Worm (Caenorhabditis elegans) whole organism, early embryonic: ENCODE measurements around the gene slc-25A26.

Experiments used
- F13C5.2 ChIP-seq: sonication (generic microtip); optimal IDR thresholded peaks from 2 replicates; lab custom pipeline; 2017; ENCODE audit warnings: mild to moderate bottlenecking, missing genetic modification characterization, inconsistent platforms, missing compliant biosample characterization
- ama-1 ChIP-seq: fragments of 150-350 bp; optimal IDR thresholded peaks from 2 replicates; lab custom pipeline; 2014
- ceh-13 ChIP-seq: fragments of 200-800 bp; sonication (Bioruptor generic); optimal IDR thresholded peaks from 2 replicates; lab custom pipeline; 2018; ENCODE audit warnings: mild to moderate bottlenecking, missing genetic modification characterization, missing compliant biosample characterization
- ceh-36 ChIP-seq: sonication (generic microtip); optimal IDR thresholded peaks from 2 replicates; lab custom pipeline; 2016; ENCODE audit warnings: missing genetic modification characterization, inconsistent platforms, missing compliant biosample characterization
- ets-7 ChIP-seq: sonication (generic microtip); optimal IDR thresholded peaks from 2 replicates; lab custom pipeline; 2016; ENCODE audit warnings: missing genotype, missing genetic modification characterization, missing compliant biosample characterization
- hmg-4 ChIP-seq: fragments of 200-800 bp; sonication (Bioruptor generic); optimal IDR thresholded peaks from 2 replicates; lab custom pipeline; 2018; ENCODE audit warnings: mild to moderate bottlenecking, missing genetic modification characterization, missing compliant biosample characterization
- hnd-1 ChIP-seq: sonication (generic microtip); optimal IDR thresholded peaks from 2 replicates; lab custom pipeline; 2016; ENCODE audit warnings: missing genetic modification characterization, missing compliant biosample characterization
- pes-1 ChIP-seq: fragments of 200-800 bp; sonication (Bioruptor generic); IDR thresholded peaks from 2 replicates; pipeline ENCODE4 v1.3.6; 2022; ENCODE audit warnings: missing genetic modification reagents, missing genetic modification characterization, missing compliant biosample characterization
- scrt-1 ChIP-seq: fragments of 200-800 bp; sonication (Bioruptor generic); IDR thresholded peaks from 2 replicates; pipeline ENCODE4 v1.3.6; 2022; ENCODE audit warnings: missing genetic modification characterization, missing compliant biosample characterization
- tra-4 ChIP-seq: sonication (generic microtip); optimal IDR thresholded peaks from 2 replicates; lab custom pipeline; 2017; ENCODE audit warnings: missing genetic modification characterization, missing compliant biosample characterization

- no peak for TF ChIP-seq tra-4 (tag; lab: Kevin White, UChicago)
- no peak for TF ChIP-seq ceh-36
- no peak for TF ChIP-seq hnd-1
- no peak for TF ChIP-seq ama-1
- no peak for TF ChIP-seq ceh-13
- TF ChIP-seq hmg-4 (GFP tag; lab: Kevin White, UChicago) = no peak
- TF ChIP-seq ets-7 (tag; lab: Kevin White, UChicago) = no peak
- no peak for TF ChIP-seq F13C5.2 (tag; lab: Kevin White, UChicago)
- TF ChIP-seq pes-1 (GFP tag; lab: Robert Waterston, UW) = no peak
- no peak for TF ChIP-seq scrt-1 (GFP tag; lab: Robert Waterston, UW)
Observed at ce11 chrIV:8926511-8926910, 3.7 kb upstream of the slc-25A26 start.
